Worm (Caenorhabditis elegans) whole organism, L2 larva: Measurements from ENCODE around the gene T03G6.7.

Experiments
- aly-2 ChIP-seq: fragments of 150-350 bp; optimal IDR thresholded peaks from 2 replicates; lab custom pipeline; 2014; ENCODE audit warnings: missing biosample characterization, missing genetic modification characterization
- ama-1 ChIP-seq: fragments of 150-350 bp; optimal IDR thresholded peaks from 2 replicates; lab custom pipeline; 2018; ENCODE audit warnings: inconsistent platforms
- dmd-4 ChIP-seq: sonication (generic microtip); optimal IDR thresholded peaks from 2 replicates; lab custom pipeline; 2017; ENCODE audit warnings: missing biosample characterization, missing genetic modification characterization
- fos-1 ChIP-seq: fragments of 150-350 bp; optimal IDR thresholded peaks from 2 replicates; lab custom pipeline; 2014; ENCODE audit warnings: missing biosample characterization, missing genetic modification characterization
- mab-5 ChIP-seq: fragments of 150-350 bp; optimal IDR thresholded peaks from 2 replicates; lab custom pipeline; 2014; ENCODE audit warnings: missing biosample characterization, missing genetic modification characterization
- nhr-77 ChIP-seq: fragments of 150-350 bp; optimal IDR thresholded peaks from 2 replicates; lab custom pipeline; 2014; ENCODE audit warnings: missing biosample characterization, missing genetic modification characterization
- snpc-4 ChIP-seq: fragments of 150-350 bp; optimal IDR thresholded peaks from 2 replicates; lab custom pipeline; 2014; ENCODE audit warnings: missing biosample characterization, missing genetic modification characterization
- unc-62 ChIP-seq: fragments of 150-350 bp; optimal IDR thresholded peaks from 2 replicates; lab custom pipeline; 2014; ENCODE audit warnings: missing biosample characterization, missing genetic modification reagents, missing genetic modification characterization

DNA sequence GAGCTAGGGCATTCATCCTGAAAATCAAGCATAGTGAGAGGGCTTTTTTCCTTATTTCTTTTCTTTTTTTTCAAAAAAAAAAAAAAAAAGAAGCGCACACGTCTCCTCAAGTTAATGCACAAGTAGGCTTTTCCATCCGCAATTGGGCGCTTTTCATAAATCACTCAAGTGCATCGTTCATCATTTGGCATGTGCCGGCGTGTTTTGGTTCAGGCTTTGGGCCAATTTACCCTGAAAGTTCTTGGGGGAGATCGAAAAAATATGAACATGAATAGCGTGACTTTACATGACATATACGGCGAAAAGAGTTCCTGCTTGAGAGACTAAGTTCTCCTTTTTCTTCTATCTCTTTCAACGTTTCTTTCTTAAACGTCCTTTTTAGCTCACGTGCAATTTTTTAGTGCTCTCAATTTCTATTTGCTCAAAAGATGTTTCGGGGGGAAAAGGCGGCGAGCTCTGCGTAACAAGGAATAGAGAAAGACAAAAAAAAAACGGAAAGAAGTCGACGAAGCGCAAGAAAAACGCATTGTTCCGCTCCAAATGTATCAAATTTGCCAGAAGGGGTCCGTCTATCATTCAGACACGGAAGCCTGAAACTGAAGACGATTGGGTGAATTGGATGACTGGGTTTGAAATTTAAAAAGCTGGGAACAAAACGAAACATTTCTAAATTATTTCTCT is 7.3 kb downstream of the T03G6.7 start:
- TF ChIP-seq dmd-4 (tag; lab: Kevin White, UChicago) (no peak), unc-62 (GFP tag; lab: Kevin White, UChicago) (no peak), ama-1 (lab: Kevin White, UChicago) (no peak), snpc-4 (tag; lab: Kevin White, UChicago) (no peak), mab-5 (tag; lab: Kevin White, UChicago) (peak; percentile 58), nhr-77 (tag; lab: Kevin White, UChicago) (no peak), aly-2 (tag; lab: Kevin White, UChicago) (no peak), fos-1 (no peak)
